Worm (Caenorhabditis elegans): ENCODE data around the gene dmsr-13.

The dmsr-13 gene

DNA sequence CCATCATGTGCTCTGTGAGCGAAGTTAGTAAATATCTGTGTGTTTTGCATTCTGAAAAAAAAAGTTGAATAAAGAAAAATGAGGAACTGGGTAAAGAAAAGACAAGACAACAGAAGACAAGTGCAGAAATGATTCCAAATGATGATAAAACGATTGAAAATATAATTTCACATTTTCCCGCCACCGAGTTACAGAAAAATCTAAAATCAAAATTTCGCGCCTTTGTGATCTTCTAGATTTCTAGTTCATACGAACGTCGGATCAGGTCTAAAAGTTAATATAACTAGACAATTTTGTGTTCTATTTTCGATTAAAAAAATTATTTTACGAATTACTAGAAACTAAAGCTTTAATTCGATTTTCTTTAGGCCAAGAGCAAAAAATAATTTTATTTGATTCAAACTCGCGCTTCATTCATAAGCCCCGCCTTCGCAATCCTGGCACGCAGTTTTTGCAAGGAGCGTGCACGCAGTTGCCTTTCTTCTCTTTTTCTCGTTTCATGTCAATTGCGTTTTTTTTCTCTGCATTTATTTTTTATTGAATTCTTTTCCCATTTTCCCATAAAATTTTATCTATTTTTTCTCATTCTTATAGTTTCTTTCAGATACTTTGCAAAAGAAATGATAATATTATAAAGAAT, 34.7 kb downstream of the dmsr-13 start, which contains the start of the genes spn-4 and spe-39 (continued):
- TF ChIP-seq sea-2 (GFP tag; optimal IDR thresholded peaks at IDR 0.05) (no peak), jun-1 (tag; optimal IDR thresholded peaks at IDR 0.05) (no peak), skn-1 (tag; optimal IDR thresholded peaks at IDR 0.05) (peak; percentile 53), lin-39 (tag; optimal IDR thresholded peaks at IDR 0.05) (peak; percentile 65), mdl-1 (tag; optimal IDR thresholded peaks at IDR 0.05) (no peak), ceh-9 (tag; optimal IDR thresholded peaks at IDR 0.05) (no peak), pqm-1 (tag; optimal IDR thresholded peaks at IDR 0.05) (peak; percentile 29), pha-4 (tag; optimal IDR thresholded peaks at IDR 0.05) (no peak), eor-1 (tag; optimal IDR thresholded peaks at IDR 0.05) (no peak), nhr-12 (tag; optimal IDR thresholded peaks at IDR 0.05) (no peak), ZK546.5 (tag; optimal IDR thresholded peaks at IDR 0.05) (no peak), nhr-43 (tag; optimal IDR thresholded peaks at IDR 0.05; ENCODE audit: poor library complexity, severe bottlenecking) (peak; percentile 77), nhr-237 (tag; optimal IDR thresholded peaks at IDR 0.05) (no peak), nhr-76 (tag; optimal IDR thresholded peaks at IDR 0.05) (peak; percentile 51), egl-27 (tag; optimal IDR thresholded peaks at IDR 0.05) (no peak), lsy-12 (tag; optimal IDR thresholded peaks at IDR 0.05) (peak; percentile 10)

DNA sequence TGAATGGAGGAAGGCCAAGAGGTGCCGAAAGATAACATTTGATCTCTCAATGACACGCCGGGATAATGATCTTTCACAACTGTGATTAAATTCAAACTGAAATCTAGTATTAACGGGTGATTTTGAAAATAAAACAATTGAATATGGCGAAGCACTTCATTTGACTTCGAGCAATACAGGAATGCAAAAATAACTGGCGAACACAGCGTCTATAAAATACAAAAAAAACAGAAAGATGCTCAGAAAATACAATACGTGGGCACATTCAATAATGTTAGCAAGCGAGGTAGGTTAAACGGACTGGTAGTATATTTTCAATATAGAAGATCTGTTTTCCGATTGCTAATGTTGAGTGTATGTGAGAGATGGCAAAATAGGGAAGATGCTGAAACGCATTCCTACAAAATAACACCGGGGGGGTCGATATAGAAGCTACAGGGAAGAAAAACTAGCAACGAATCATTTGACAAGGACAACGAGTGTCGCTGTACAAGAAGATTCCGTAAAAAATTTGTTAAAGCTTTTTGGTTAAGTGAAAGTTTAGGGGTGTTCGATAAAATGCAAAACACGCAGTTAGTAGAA, 36.6 kb downstream of the dmsr-13 start:
- TF ChIP-seq nhr-12 (tag; optimal IDR thresholded peaks at IDR 0.05), result no peak
- TF ChIP-seq nhr-67 (tag; optimal IDR thresholded peaks at IDR 0.05), result no peak
- no peak for TF ChIP-seq nhr-23 (tag; optimal IDR thresholded peaks at IDR 0.05)
- no peak for TF ChIP-seq R02D3.7 (tag; optimal IDR thresholded peaks at IDR 0.05)

DNA sequence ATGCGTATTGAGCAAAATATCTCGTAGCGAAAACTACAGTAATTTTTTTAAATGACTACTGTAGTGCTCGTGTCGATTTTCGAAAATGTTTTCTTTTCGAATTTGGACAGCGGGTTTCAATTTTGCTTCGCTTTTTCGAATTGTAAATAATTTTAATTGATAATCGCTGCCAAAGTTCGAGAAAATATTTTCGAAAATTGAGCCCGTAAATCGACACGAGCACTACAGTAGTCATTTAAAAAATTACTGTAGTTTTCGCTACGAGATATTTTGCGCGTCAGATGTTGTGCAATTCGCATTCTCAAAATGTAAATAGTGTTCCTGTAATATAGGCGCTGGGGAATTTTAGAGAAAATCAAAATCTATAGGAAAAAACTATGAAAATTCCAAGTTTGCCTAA, 37.5 kb downstream of the dmsr-13 start:
- TF ChIP-seq lsy-12 (tag; optimal IDR thresholded peaks at IDR 0.05) (no peak), ceh-9 (tag; optimal IDR thresholded peaks at IDR 0.05) (no peak), ztf-4 (tag; optimal IDR thresholded peaks at IDR 0.05) (no peak), skn-1 (tag; optimal IDR thresholded peaks at IDR 0.05) (no peak), ama-1 (optimal IDR thresholded peaks at IDR 0.05) (no peak), ceh-16 (tag; optimal IDR thresholded peaks at IDR 0.05) (no peak), snpc-4 (tag; optimal IDR thresholded peaks at IDR 0.05) (no peak), nfya-1 (tag; optimal IDR thresholded peaks at IDR 0.05; ENCODE audit: insufficient read depth) (no peak), egl-5 (tag; optimal IDR thresholded peaks at IDR 0.05) (no peak), nhr-77 (tag; optimal IDR thresholded peaks at IDR 0.05) (no peak), fos-1 (tag; optimal IDR thresholded peaks at IDR 0.05) (no peak), aly-2 (tag; optimal IDR thresholded peaks at IDR 0.05) (no peak), ceh-28 (tag; optimal IDR thresholded peaks at IDR 0.05) (no peak), pha-4 (tag; optimal IDR thresholded peaks at IDR 0.05) (no peak), nhr-25 (tag; optimal IDR thresholded peaks at IDR 0.05) (no peak), nhr-11 (tag; optimal IDR thresholded peaks at IDR 0.05) (no peak), lin-39 (tag; optimal IDR thresholded peaks at IDR 0.05) (no peak)

DNA sequence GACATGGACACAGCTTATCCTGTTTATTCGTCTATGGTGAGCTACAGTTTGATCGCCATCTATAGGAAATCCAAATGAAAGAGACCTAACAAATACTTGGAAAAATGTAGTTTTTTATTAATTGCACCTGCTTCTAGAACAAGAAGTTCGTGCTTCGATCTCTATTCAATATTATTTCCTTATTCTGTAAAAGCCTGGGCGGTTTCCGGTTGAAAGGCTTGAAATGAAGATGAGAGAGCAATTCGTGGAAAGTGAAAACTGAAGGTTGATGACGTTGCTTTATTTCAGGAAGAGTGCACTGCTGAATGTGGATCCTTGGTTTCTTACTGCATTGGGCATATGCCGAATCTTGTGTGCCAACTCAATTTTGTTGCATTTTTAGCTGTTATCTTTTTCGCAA, 39.0 kb downstream of the dmsr-13 start:
- TF ChIP-seq ztf-4 (tag; optimal IDR thresholded peaks at IDR 0.05) (no peak), mml-1 (tag; optimal IDR thresholded peaks at IDR 0.05) (no peak), nhr-43 (tag; optimal IDR thresholded peaks at IDR 0.05; ENCODE audit: poor library complexity, severe bottlenecking) (no peak), skn-1 (tag; optimal IDR thresholded peaks at IDR 0.05) (no peak), pha-4 (tag; optimal IDR thresholded peaks at IDR 0.05) (no peak), egl-5 (tag; optimal IDR thresholded peaks at IDR 0.05) (no peak), daf-12 (tag; optimal IDR thresholded peaks at IDR 0.05) (no peak), mdl-1 (tag; optimal IDR thresholded peaks at IDR 0.05) (no peak), ZK546.5 (tag; optimal IDR thresholded peaks at IDR 0.05) (no peak), ceh-9 (tag; optimal IDR thresholded peaks at IDR 0.05) (no peak), fos-1 (tag; optimal IDR thresholded peaks at IDR 0.05) (no peak), elt-2 (tag; optimal IDR thresholded peaks at IDR 0.05) (no peak), aly-2 (tag; optimal IDR thresholded peaks at IDR 0.05) (no peak), nhr-237 (tag; optimal IDR thresholded peaks at IDR 0.05) (no peak)

DNA sequence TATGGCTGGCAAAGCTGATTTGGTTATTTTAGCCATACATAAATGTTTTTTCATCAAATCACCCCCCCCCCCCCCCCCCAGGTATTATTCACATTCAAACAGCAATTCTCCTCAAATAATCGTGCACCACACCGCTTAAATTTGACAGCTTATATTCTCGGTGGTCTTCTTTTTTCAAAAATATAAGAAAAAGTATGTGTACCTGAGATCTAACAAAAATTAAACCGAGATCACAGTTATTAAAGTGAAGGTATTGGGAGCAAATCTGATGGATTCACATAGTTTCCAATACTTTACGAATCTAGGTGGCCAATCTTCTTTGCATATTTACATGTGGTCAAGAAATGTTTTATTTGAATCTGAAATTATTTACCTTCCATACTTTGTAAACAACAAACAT, 39.5 kb downstream of the dmsr-13 start, which contains the start of gene ZC404.15:
Gene ZC404.15 (plus strand): TSS at position 301 of the 400 bp plus-strand sequence.
- no peak for TF ChIP-seq unc-62 (GFP tag; optimal IDR thresholded peaks at IDR 0.05)
- TF ChIP-seq pha-4 (tag; optimal IDR thresholded peaks at IDR 0.05), result no peak
- no peak for TF ChIP-seq ZK546.5 (tag; optimal IDR thresholded peaks at IDR 0.05)
- TF ChIP-seq ama-1 (optimal IDR thresholded peaks at IDR 0.05), result no peak
- no peak for TF ChIP-seq aly-2 (tag; optimal IDR thresholded peaks at IDR 0.05)
- no peak for TF ChIP-seq elt-1 (tag; optimal IDR thresholded peaks at IDR 0.05)
- no peak for TF ChIP-seq mml-1 (tag; optimal IDR thresholded peaks at IDR 0.05)
- TF ChIP-seq nhr-28 (tag; optimal IDR thresholded peaks at IDR 0.05), result no peak
